Worm (Caenorhabditis elegans) whole organism, early embryonic: ENCODE measurements around the gene Y45F10B.9.

ENCODE experiments used
- B0310.2 ChIP-seq: sonication (generic microtip); optimal IDR thresholded peaks from 2 replicates; lab custom pipeline; 2016; ENCODE audit warnings: mild to moderate bottlenecking, missing genetic modification characterization, missing compliant biosample characterization
- F13C5.2 ChIP-seq: sonication (generic microtip); optimal IDR thresholded peaks from 2 replicates; lab custom pipeline; 2017; ENCODE audit warnings: mild to moderate bottlenecking, missing genetic modification characterization, inconsistent platforms, missing compliant biosample characterization
- aly-1 ChIP-seq: sonication (generic microtip); optimal IDR thresholded peaks from 2 replicates; lab custom pipeline; 2016; ENCODE audit warnings: missing genetic modification characterization, missing compliant biosample characterization
- ama-1 ChIP-seq: fragments of 150-350 bp; optimal IDR thresholded peaks from 2 replicates; lab custom pipeline; 2014
- ceh-13 ChIP-seq: fragments of 200-800 bp; sonication (Bioruptor generic); optimal IDR thresholded peaks from 2 replicates; lab custom pipeline; 2018; ENCODE audit warnings: mild to moderate bottlenecking, missing genetic modification characterization, missing compliant biosample characterization
- ceh-36 ChIP-seq: sonication (generic microtip); optimal IDR thresholded peaks from 2 replicates; lab custom pipeline; 2016; ENCODE audit warnings: missing genetic modification characterization, inconsistent platforms, missing compliant biosample characterization
- ets-7 ChIP-seq: sonication (generic microtip); optimal IDR thresholded peaks from 2 replicates; lab custom pipeline; 2016; ENCODE audit warnings: missing genotype, missing genetic modification characterization, missing compliant biosample characterization
- flt-1 ChIP-seq: fragments of 200-800 bp; sonication (Bioruptor generic); IDR thresholded peaks from 2 replicates; pipeline ENCODE4 v1.3.6; 2022; ENCODE audit warnings: missing genetic modification characterization, missing compliant biosample characterization
- hmbx-1 ChIP-seq: sonication (generic microtip); optimal IDR thresholded peaks from 2 replicates; lab custom pipeline; 2016; ENCODE audit warnings: mild to moderate bottlenecking, missing genetic modification characterization, missing compliant biosample characterization
- hmg-4 ChIP-seq: fragments of 200-800 bp; sonication (Bioruptor generic); optimal IDR thresholded peaks from 2 replicates; lab custom pipeline; 2018; ENCODE audit warnings: mild to moderate bottlenecking, missing genetic modification characterization, missing compliant biosample characterization
- hnd-1 ChIP-seq: sonication (generic microtip); optimal IDR thresholded peaks from 2 replicates; lab custom pipeline; 2016; ENCODE audit warnings: missing genetic modification characterization, missing compliant biosample characterization
- pes-1 ChIP-seq: fragments of 200-800 bp; sonication (Bioruptor generic); IDR thresholded peaks from 2 replicates; pipeline ENCODE4 v1.3.6; 2022; ENCODE audit warnings: missing genetic modification reagents, missing genetic modification characterization, missing compliant biosample characterization
- scrt-1 ChIP-seq: fragments of 200-800 bp; sonication (Bioruptor generic); IDR thresholded peaks from 2 replicates; pipeline ENCODE4 v1.3.6; 2022; ENCODE audit warnings: missing genetic modification characterization, missing compliant biosample characterization
- sea-1 ChIP-seq: fragments of 200-800 bp; sonication (Bioruptor generic); conservative IDR thresholded peaks from 2 replicates; pipeline ENCODE4 v1.3.6; 2022; ENCODE audit warnings: missing genetic modification characterization, missing compliant biosample characterization
- tbx-11 ChIP-seq: fragments of 200-800 bp; sonication (Bioruptor generic); IDR thresholded peaks from 2 replicates; pipeline ENCODE4 v1.3.6; 2022; ENCODE audit warnings: missing genetic modification characterization, missing compliant biosample characterization
- tbx-37 ChIP-seq: fragments of 200-800 bp; sonication (Bioruptor generic); conservative IDR thresholded peaks from 2 replicates; pipeline ENCODE4 v1.3.6; 2022; ENCODE audit warnings: missing genetic modification reagents, missing genetic modification characterization, missing compliant biosample characterization
- tra-4 ChIP-seq: sonication (generic microtip); optimal IDR thresholded peaks from 2 replicates; lab custom pipeline; 2017; ENCODE audit warnings: missing genetic modification characterization, missing compliant biosample characterization

Y45F10B.9 gene

DNA sequence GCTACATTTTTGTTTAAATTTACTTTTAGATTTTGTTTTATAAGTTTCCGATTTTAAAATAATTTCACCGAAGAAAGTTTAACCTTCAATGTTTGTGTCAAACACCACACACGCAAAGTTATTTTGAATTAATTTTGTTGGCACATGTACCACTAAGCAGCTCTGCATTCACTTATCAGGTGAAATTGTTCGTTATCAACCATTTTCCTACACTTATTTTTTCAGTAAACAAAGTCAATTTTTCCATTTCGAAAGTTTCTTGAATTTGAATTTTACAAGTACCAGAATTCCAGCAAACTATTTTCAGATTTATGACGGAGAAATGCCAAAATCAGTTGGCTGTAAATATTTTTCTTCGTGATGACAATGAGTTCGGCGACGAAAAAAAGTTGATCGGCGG, 21.5 kb upstream of the Y45F10B.9 start, which contains the start of gene C08F11.3:
C08F11.3 (plus strand) TSS at position 301 of the 400 bp plus-strand sequence.
- TF ChIP-seq F13C5.2 (tag; lab: Kevin White, UChicago) (no peak), hmg-4 (no peak), tbx-11 (GFP tag; lab: Robert Waterston, UW) (no peak), flt-1 (GFP tag; lab: Robert Waterston, UW) (no peak), ceh-13 (GFP tag; lab: Kevin White, UChicago) (no peak)

DNA sequence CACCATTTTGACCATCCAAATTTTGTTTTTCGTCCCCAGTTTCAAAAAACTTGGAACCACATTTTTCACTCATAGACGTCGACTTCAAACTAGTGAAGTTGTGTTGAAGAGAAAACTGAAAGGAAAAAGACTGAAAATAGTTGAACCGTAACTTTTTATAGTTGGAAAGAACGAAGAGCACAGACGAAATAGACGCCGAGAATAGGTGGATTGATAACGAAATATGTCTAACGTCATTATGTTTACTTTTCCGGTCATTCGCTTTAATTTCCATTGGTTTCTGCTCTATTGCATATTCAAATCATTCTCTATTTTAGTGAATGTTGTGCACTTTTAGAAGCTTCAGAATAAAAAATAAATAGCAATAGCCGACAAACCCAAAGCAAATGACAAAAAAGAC, 12.0 kb upstream of the Y45F10B.9 start, which contains the start of gene C08F11.13:
C08F11.13 (minus strand) TSS at position 138 of the 400 bp plus-strand sequence.
- TF ChIP-seq tra-4 (tag; lab: Kevin White, UChicago), result no peak
- TF ChIP-seq hmbx-1 (tag; lab: Kevin White, UChicago), result no peak
- TF ChIP-seq scrt-1, result no peak
- TF ChIP-seq sea-1 (GFP tag; lab: Robert Waterston, UW), result no peak
- no peak for TF ChIP-seq ama-1 (lab: Kevin White, UChicago)
- no peak for TF ChIP-seq flt-1 (GFP tag; lab: Robert Waterston, UW)
- no peak for TF ChIP-seq hnd-1
- no peak for TF ChIP-seq ceh-13 (GFP tag; lab: Kevin White, UChicago)
- TF ChIP-seq hmg-4, result no peak

ce11 chrIV:13601973-13602669, 4.4 kb upstream of the Y45F10B.9 start, which contains the start of gene Y45F10B.59:
Y45F10B.59 (plus strand) TSS chrIV:13602619.
- TF ChIP-seq sea-1 (GFP tag; lab: Robert Waterston, UW), result no peak
- TF ChIP-seq tbx-11 (GFP tag; lab: Robert Waterston, UW), result no peak
- no peak for TF ChIP-seq F13C5.2 (tag; lab: Kevin White, UChicago)
- no peak for TF ChIP-seq tbx-37 (GFP tag; lab: Robert Waterston, UW)
- TF ChIP-seq ama-1 (lab: Kevin White, UChicago), result no peak
- TF ChIP-seq scrt-1, result no peak

ce11 chrIV:13601428-13601827, 3.7 kb upstream of the Y45F10B.9 start:
- TF ChIP-seq hnd-1, result no peak
- TF ChIP-seq aly-1, result no peak
- TF ChIP-seq ama-1 (lab: Kevin White, UChicago), result no peak
- no peak for TF ChIP-seq F13C5.2 (tag; lab: Kevin White, UChicago)
- no peak for TF ChIP-seq pes-1 (GFP tag; lab: Robert Waterston, UW)
- TF ChIP-seq sea-1 (GFP tag; lab: Robert Waterston, UW), result no peak
- no peak for TF ChIP-seq scrt-1
- no peak for TF ChIP-seq tbx-11 (GFP tag; lab: Robert Waterston, UW)
- TF ChIP-seq ceh-13 (GFP tag; lab: Kevin White, UChicago), result no peak
- no peak for TF ChIP-seq hmbx-1 (tag; lab: Kevin White, UChicago)
- no peak for TF ChIP-seq ets-7 (tag; lab: Kevin White, UChicago)
- TF ChIP-seq tra-4 (tag; lab: Kevin White, UChicago), result no peak
- TF ChIP-seq B0310.2 (tag; lab: Kevin White, UChicago), result no peak
- no peak for TF ChIP-seq flt-1 (GFP tag; lab: Robert Waterston, UW)
- no peak for TF ChIP-seq hmg-4
- TF ChIP-seq ceh-36 (tag; lab: Kevin White, UChicago), result no peak
- no peak for TF ChIP-seq tbx-37 (GFP tag; lab: Robert Waterston, UW)

- TF ChIP-seq aly-1, result no peak
- TF ChIP-seq ceh-36 (tag; lab: Kevin White, UChicago), result no peak
Observed at ce11 chrIV:13600643-13601042, 2.9 kb upstream of the Y45F10B.9 start.

- TF ChIP-seq ama-1 (lab: Kevin White, UChicago), result no peak
- TF ChIP-seq flt-1 (GFP tag; lab: Robert Waterston, UW), result no peak
- no peak for TF ChIP-seq ceh-13 (GFP tag; lab: Kevin White, UChicago)
- no peak for TF ChIP-seq F13C5.2 (tag; lab: Kevin White, UChicago)
- no peak for TF ChIP-seq tbx-11 (GFP tag; lab: Robert Waterston, UW)
- TF ChIP-seq tra-4 (tag; lab: Kevin White, UChicago), result no peak
- TF ChIP-seq pes-1 (GFP tag; lab: Robert Waterston, UW), result no peak
- no peak for TF ChIP-seq aly-1
- TF ChIP-seq B0310.2 (tag; lab: Kevin White, UChicago), result no peak
- no peak for TF ChIP-seq ets-7 (tag; lab: Kevin White, UChicago)
- TF ChIP-seq hnd-1, result no peak
- TF ChIP-seq scrt-1, result no peak
- TF ChIP-seq hmbx-1 (tag; lab: Kevin White, UChicago), result no peak
- no peak for TF ChIP-seq sea-1 (GFP tag; lab: Robert Waterston, UW)
Observed at ce11 chrIV:13593351-13593750, 4.4 kb downstream of the Y45F10B.9 start, which contains the start of gene Y45F10B.3. Y45F10B.3 (plus strand) TSS chrIV:13593651.

- TF ChIP-seq ceh-13 (GFP tag; lab: Kevin White, UChicago), result no peak
- no peak for TF ChIP-seq tra-4 (tag; lab: Kevin White, UChicago)
- no peak for TF ChIP-seq tbx-11 (GFP tag; lab: Robert Waterston, UW)
- TF ChIP-seq pes-1 (GFP tag; lab: Robert Waterston, UW), result no peak
- TF ChIP-seq hnd-1, result no peak
- TF ChIP-seq ceh-36 (tag; lab: Kevin White, UChicago), result no peak
- TF ChIP-seq hmg-4, result no peak
- no peak for TF ChIP-seq scrt-1
- no peak for TF ChIP-seq sea-1 (GFP tag; lab: Robert Waterston, UW)
- TF ChIP-seq tbx-37 (GFP tag; lab: Robert Waterston, UW), result no peak
- TF ChIP-seq B0310.2 (tag; lab: Kevin White, UChicago), result no peak
- TF ChIP-seq ets-7 (tag; lab: Kevin White, UChicago), result no peak
- TF ChIP-seq hmbx-1 (tag; lab: Kevin White, UChicago), result no peak
- no peak for TF ChIP-seq ama-1 (lab: Kevin White, UChicago)
Observed at ce11 chrIV:13591645-13592044, 6.1 kb downstream of the Y45F10B.9 start, which contains the start of gene tsp-5. tsp-5 (minus strand) TSS chrIV:13591745.
